Worm (Caenorhabditis elegans): ENCODE data around the gene K04E7.1.

The K04E7.1 gene

DNA sequence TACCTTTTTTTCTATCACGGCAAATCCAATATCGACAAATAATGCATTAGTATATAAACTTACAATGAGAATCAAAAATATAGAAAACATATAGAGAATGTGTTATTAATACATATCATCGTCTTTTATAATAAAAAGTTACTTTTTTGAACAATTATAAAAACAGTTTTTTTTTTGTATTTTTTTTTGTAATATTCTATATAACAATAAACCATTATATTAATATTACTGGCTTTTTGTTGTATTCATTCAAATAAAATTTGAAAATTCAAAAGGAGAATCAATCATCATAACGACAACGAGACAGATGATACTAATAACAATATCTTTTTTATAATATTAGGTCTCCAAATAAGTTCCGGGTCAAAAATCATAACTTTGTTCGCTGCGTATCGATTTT, 24.3 kb upstream of the K04E7.1 start, which contains the start of gene K10C2.8:
TSS of gene K10C2.8 (minus strand) at position 101 of the 400 bp plus-strand sequence.
- TF ChIP-seq hlh-1 (tag; optimal IDR thresholded peaks at IDR 0.05) = no peak
- no peak for TF ChIP-seq ces-1 (GFP tag; optimal IDR thresholded peaks at IDR 0.05)
- no peak for TF ChIP-seq elt-1 (tag; optimal IDR thresholded peaks at IDR 0.05; ENCODE audit: borderline replicate concordance, insufficient read depth)
- TF ChIP-seq bed-3 (GFP tag; optimal IDR thresholded peaks at IDR 0.05) = no peak
- no peak for TF ChIP-seq unc-120 (tag; optimal IDR thresholded peaks at IDR 0.05; ENCODE audit: poor library complexity, severe bottlenecking)
- TF ChIP-seq lin-32 (GFP tag; optimal IDR thresholded peaks at IDR 0.05) = no peak

- no peak for TF ChIP-seq ceh-83 (GFP tag; optimal IDR thresholded peaks at IDR 0.05)
- no peak for TF ChIP-seq unc-39 (tag; optimal IDR thresholded peaks at IDR 0.05)
- no peak for TF ChIP-seq tbx-8 (GFP tag; optimal IDR thresholded peaks at IDR 0.05)
Measured at ce11 chrX:6440464-6440863, 21.4 kb upstream of the K04E7.1 start, which contains the start of gene K10C2.14. TSS of gene K10C2.14 (minus strand) at chrX:6440564.

- no peak for TF ChIP-seq elt-3 (tag; optimal IDR thresholded peaks at IDR 0.05)
- TF ChIP-seq unc-62 (GFP tag; optimal IDR thresholded peaks at IDR 0.05) = no peak
- no peak for TF ChIP-seq snpc-4 (tag; optimal IDR thresholded peaks at IDR 0.05)
- no peak for TF ChIP-seq ceh-83 (GFP tag; optimal IDR thresholded peaks at IDR 0.05)
- no peak for TF ChIP-seq zip-8 (tag; optimal IDR thresholded peaks at IDR 0.05)
- no peak for TF ChIP-seq ztf-11 (tag; optimal IDR thresholded peaks at IDR 0.05)
- no peak for TF ChIP-seq sptf-1 (tag; optimal IDR thresholded peaks at IDR 0.05)
- TF ChIP-seq bed-3 (GFP tag; optimal IDR thresholded peaks at IDR 0.05) = no peak
- TF ChIP-seq nhr-237 (tag; optimal IDR thresholded peaks at IDR 0.05) = no peak
- TF ChIP-seq mls-2 (tag; optimal IDR thresholded peaks at IDR 0.05) = no peak
- no peak for TF ChIP-seq lin-32 (GFP tag; optimal IDR thresholded peaks at IDR 0.05)
- TF ChIP-seq sem-2 (GFP tag; optimal IDR thresholded peaks at IDR 0.05) = no peak
- TF ChIP-seq unc-120 (tag; optimal IDR thresholded peaks at IDR 0.05; ENCODE audit: poor library complexity, severe bottlenecking) = no peak
Measured at ce11 chrX:6443373-6443772, 18.5 kb upstream of the K04E7.1 start, which contains the start of gene K10C2.7. TSS of gene K10C2.7 (minus strand) at chrX:6443473.

- TF ChIP-seq nhr-76 (tag; optimal IDR thresholded peaks at IDR 0.05) (no peak), unc-62 (GFP tag; optimal IDR thresholded peaks at IDR 0.05) (no peak), zip-8 (tag; optimal IDR thresholded peaks at IDR 0.05) (no peak), M03D4.4 (tag; optimal IDR thresholded peaks at IDR 0.05) (no peak), ceh-83 (GFP tag; optimal IDR thresholded peaks at IDR 0.05) (no peak), mep-1 (tag; optimal IDR thresholded peaks at IDR 0.05) (no peak), lin-13 (tag; optimal IDR thresholded peaks at IDR 0.05) (no peak), tbx-8 (GFP tag; optimal IDR thresholded peaks at IDR 0.05) (no peak), pha-4 (tag; optimal IDR thresholded peaks at IDR 0.05) (no peak), sptf-1 (tag; optimal IDR thresholded peaks at IDR 0.05) (no peak), cnd-1 (tag; optimal IDR thresholded peaks at IDR 0.05) (no peak), nhr-28 (tag; optimal IDR thresholded peaks at IDR 0.05) (no peak), bed-3 (GFP tag; optimal IDR thresholded peaks at IDR 0.05) (no peak), unc-120 (tag; optimal IDR thresholded peaks at IDR 0.05; ENCODE audit: poor library complexity, severe bottlenecking) (no peak), drap-1 (GFP tag; optimal IDR thresholded peaks at IDR 0.05) (no peak), mab-5 (tag; optimal IDR thresholded peaks at IDR 0.05) (no peak)
Measured at ce11 chrX:6445239-6445638, 16.6 kb upstream of the K04E7.1 start.

ce11 chrX:6446564-6446963, 15.3 kb upstream of the K04E7.1 start, which contains the start of gene asp-14:
TSS of gene asp-14 (minus strand) at chrX:6446664.
- no peak for TF ChIP-seq sem-2 (GFP tag; optimal IDR thresholded peaks at IDR 0.05)
- TF ChIP-seq ceh-83 (GFP tag; optimal IDR thresholded peaks at IDR 0.05) = no peak
- TF ChIP-seq tbx-8 (GFP tag; optimal IDR thresholded peaks at IDR 0.05) = no peak
- TF ChIP-seq ztf-11 (tag; optimal IDR thresholded peaks at IDR 0.05) = no peak
- no peak for TF ChIP-seq mab-5 (tag; optimal IDR thresholded peaks at IDR 0.05)
- TF ChIP-seq M03D4.4 (tag; optimal IDR thresholded peaks at IDR 0.05) = no peak
- no peak for TF ChIP-seq mls-2 (tag; optimal IDR thresholded peaks at IDR 0.05)
- TF ChIP-seq ham-2 (GFP tag; optimal IDR thresholded peaks at IDR 0.05) = no peak
- no peak for TF ChIP-seq unc-39 (tag; optimal IDR thresholded peaks at IDR 0.05)
- no peak for TF ChIP-seq lsy-2 (tag; optimal IDR thresholded peaks at IDR 0.05)

- TF ChIP-seq unc-120 (tag; optimal IDR thresholded peaks at IDR 0.05; ENCODE audit: poor library complexity, severe bottlenecking) (no peak), pha-4 (tag; optimal IDR thresholded peaks at IDR 0.05) (no peak), mab-5 (tag; optimal IDR thresholded peaks at IDR 0.05) (no peak), unc-62 (GFP tag; optimal IDR thresholded peaks at IDR 0.05) (peak; percentile 30), elt-1 (tag; optimal IDR thresholded peaks at IDR 0.05; ENCODE audit: borderline replicate concordance, insufficient read depth) (no peak), flh-1 (GFP tag; optimal IDR thresholded peaks at IDR 0.05) (no peak), elt-3 (tag; optimal IDR thresholded peaks at IDR 0.05) (peak; percentile 69), ham-2 (GFP tag; optimal IDR thresholded peaks at IDR 0.05) (no peak), nhr-2 (tag; optimal IDR thresholded peaks at IDR 0.05) (peak; percentile 56)
Measured at ce11 chrX:6448866-6449400, 12.9 kb upstream of the K04E7.1 start, which contains the start of gene fah-1. TSS of gene fah-1 (minus strand) at chrX:6448916.

Data from whole organism, mixed stage, embryonic.